Worm (Caenorhabditis elegans) whole organism, late embryonic: ENCODE measurements around the gene B0432.14.

Source experiments
- C08G9.2 ChIP-seq: sonication (generic microtip); optimal IDR thresholded peaks from 2 replicates; lab custom pipeline; 2016; ENCODE audit warnings: mild to moderate bottlenecking, missing genetic modification characterization, moderate library complexity, missing compliant biosample characterization
- K02D7.2 ChIP-seq: sonication (generic microtip); optimal IDR thresholded peaks from 2 replicates; lab custom pipeline; 2017; ENCODE audit warnings: mild to moderate bottlenecking, missing genetic modification characterization, missing compliant biosample characterization
- K09A11.1 ChIP-seq: sonication (generic microtip); optimal IDR thresholded peaks from 2 replicates; lab custom pipeline; 2017; ENCODE audit warnings: antibody characterized with exemption, mild to moderate bottlenecking, missing genetic modification characterization, missing compliant biosample characterization; ENCODE audit not compliant: insufficient read depth
- T23F11.4 ChIP-seq: fragments of 200-800 bp; sonication (Bioruptor generic); optimal IDR thresholded peaks from 2 replicates; lab custom pipeline; 2018; ENCODE audit warnings: mild to moderate bottlenecking, missing genetic modification characterization, missing compliant biosample characterization
- ahr-1 ChIP-seq: sonication (generic microtip); optimal IDR thresholded peaks from 2 replicates; lab custom pipeline; 2016; ENCODE audit warnings: missing genetic modification characterization, missing compliant biosample characterization
- ama-1 ChIP-seq: fragments of 150-350 bp; optimal IDR thresholded peaks from 2 replicates; lab custom pipeline; 2014
- ceh-18 ChIP-seq: sonication (generic microtip); optimal IDR thresholded peaks from 2 replicates; lab custom pipeline; 2016; ENCODE audit warnings: missing genetic modification characterization, missing compliant biosample characterization
- ceh-19 ChIP-seq: fragments of 200-800 bp; sonication (Bioruptor generic); optimal IDR thresholded peaks from 2 replicates; lab custom pipeline; 2018; ENCODE audit warnings: mild to moderate bottlenecking, missing genetic modification characterization, missing compliant biosample characterization
- ceh-22 ChIP-seq: sonication (generic microtip); optimal IDR thresholded peaks from 2 replicates; lab custom pipeline; 2017; ENCODE audit warnings: missing biosample characterization, missing genetic modification characterization
- ceh-24 ChIP-seq: sonication (generic microtip); optimal IDR thresholded peaks from 2 replicates; lab custom pipeline; 2016; ENCODE audit warnings: mild to moderate bottlenecking, missing genetic modification characterization, missing compliant biosample characterization
- ceh-45 ChIP-seq: fragments of 200-800 bp; sonication (Bioruptor generic); IDR thresholded peaks from 2 replicates; pipeline ENCODE4 v1.3.6; 2022; ENCODE audit warnings: missing genetic modification reagents, missing genetic modification characterization, missing compliant biosample characterization
- ceh-6 ChIP-seq: fragments of 200-800 bp; sonication (Bioruptor generic); optimal IDR thresholded peaks from 2 replicates; lab custom pipeline; 2018; ENCODE audit warnings: mild to moderate bottlenecking, missing genetic modification characterization, missing compliant biosample characterization
- ceh-9 ChIP-seq: sonication (generic microtip); optimal IDR thresholded peaks from 2 replicates; lab custom pipeline; 2016; ENCODE audit warnings: mild to moderate bottlenecking, missing genetic modification characterization, inconsistent platforms, missing compliant biosample characterization
- che-1 ChIP-seq: sonication (generic microtip); optimal IDR thresholded peaks from 2 replicates; lab custom pipeline; 2016; ENCODE audit warnings: mild to moderate bottlenecking, missing genetic modification characterization, missing compliant biosample characterization
- elt-2 ChIP-seq: sonication (generic microtip); optimal IDR thresholded peaks from 2 replicates; lab custom pipeline; 2016; ENCODE audit warnings: missing genetic modification reagents, missing genetic modification characterization, missing compliant biosample characterization
- eyg-1 ChIP-seq: sonication (generic microtip); optimal IDR thresholded peaks from 2 replicates; lab custom pipeline; 2016; ENCODE audit warnings: missing genotype, missing genetic modification characterization, missing compliant biosample characterization
- fax-1 ChIP-seq: sonication (generic microtip); optimal IDR thresholded peaks from 2 replicates; lab custom pipeline; 2016; ENCODE audit warnings: missing genotype, missing genetic modification characterization, missing compliant biosample characterization
- fkh-10 ChIP-seq: fragments of 150-350 bp; optimal IDR thresholded peaks from 2 replicates; lab custom pipeline; 2014; ENCODE audit warnings: missing biosample characterization, missing genetic modification reagents, missing genetic modification characterization
- fkh-6 ChIP-seq: sonication (generic microtip); optimal IDR thresholded peaks from 2 replicates; lab custom pipeline; 2016; ENCODE audit warnings: missing genetic modification characterization, missing compliant biosample characterization
- hlh-13 ChIP-seq: fragments of 200-800 bp; sonication (Bioruptor generic); optimal IDR thresholded peaks from 2 replicates; lab custom pipeline; 2018; ENCODE audit warnings: mild to moderate bottlenecking, missing genetic modification characterization, missing compliant biosample characterization
- hlh-30 ChIP-seq: sonication (generic microtip); optimal IDR thresholded peaks from 2 replicates; lab custom pipeline; 2017; ENCODE audit warnings: antibody characterized with exemption, missing genetic modification characterization, missing compliant biosample characterization; ENCODE audit not compliant: insufficient read depth
- hlh-6 ChIP-seq: sonication (generic microtip); optimal IDR thresholded peaks from 2 replicates; lab custom pipeline; 2016; ENCODE audit warnings: missing genotype, missing genetic modification characterization, missing compliant biosample characterization
- hlh-8 ChIP-seq: sonication (generic microtip); optimal IDR thresholded peaks from 2 replicates; lab custom pipeline; 2016; ENCODE audit warnings: missing genotype, missing genetic modification characterization, missing compliant biosample characterization
- lin-11 ChIP-seq: fragments of 200-800 bp; sonication (Bioruptor generic); optimal IDR thresholded peaks from 2 replicates; lab custom pipeline; 2018; ENCODE audit warnings: mild to moderate bottlenecking, missing genetic modification characterization, missing compliant biosample characterization
- mec-3 ChIP-seq: sonication (generic microtip); optimal IDR thresholded peaks from 2 replicates; lab custom pipeline; 2016; ENCODE audit warnings: borderline replicate concordance, missing genetic modification characterization, missing compliant biosample characterization
- nfya-1 ChIP-seq: sonication (generic microtip); optimal IDR thresholded peaks from 2 replicates; lab custom pipeline; 2017; ENCODE audit warnings: missing genetic modification characterization, mild to moderate bottlenecking, missing compliant biosample characterization, antibody characterized with exemption, moderate library complexity
- nhr-232 ChIP-seq: sonication (generic microtip); optimal IDR thresholded peaks from 2 replicates; lab custom pipeline; 2016; ENCODE audit warnings: missing genetic modification characterization, missing compliant biosample characterization
- pat-9 ChIP-seq: fragments of 200-800 bp; sonication (Bioruptor generic); optimal IDR thresholded peaks from 2 replicates; lab custom pipeline; 2018; ENCODE audit warnings: mild to moderate bottlenecking, missing genetic modification characterization, moderate library complexity, missing compliant biosample characterization
- pax-1 ChIP-seq: fragments of 150-350 bp; optimal IDR thresholded peaks from 2 replicates; lab custom pipeline; 2014; ENCODE audit warnings: missing biosample characterization, missing genetic modification characterization
- pha-2 ChIP-seq: sonication (generic microtip); optimal IDR thresholded peaks from 2 replicates; lab custom pipeline; 2017; ENCODE audit warnings: mild to moderate bottlenecking, missing genetic modification characterization, missing compliant biosample characterization
- pha-4 ChIP-seq: fragments of 150-350 bp; optimal IDR thresholded peaks from 2 replicates; lab custom pipeline; 2018; ENCODE audit warnings: missing biosample characterization, missing genetic modification reagents, missing genetic modification characterization
- pqm-1 ChIP-seq: sonication (generic microtip); optimal IDR thresholded peaks from 2 replicates; lab custom pipeline; 2016; ENCODE audit warnings: missing genetic modification characterization, missing compliant biosample characterization
- ref-2 ChIP-seq: sonication (generic microtip); optimal IDR thresholded peaks from 2 replicates; lab custom pipeline; 2016; ENCODE audit warnings: missing genetic modification characterization, missing compliant biosample characterization
- rnt-1 ChIP-seq: sonication (generic microtip); optimal IDR thresholded peaks from 2 replicates; lab custom pipeline; 2016; ENCODE audit warnings: missing genetic modification characterization, missing compliant biosample characterization
- sdc-2 ChIP-seq: sonication (generic microtip); optimal IDR thresholded peaks from 2 replicates; lab custom pipeline; 2016; ENCODE audit warnings: missing genotype, missing genetic modification characterization, missing compliant biosample characterization
- sox-4 ChIP-seq: sonication (generic microtip); optimal IDR thresholded peaks from 2 replicates; lab custom pipeline; 2017; ENCODE audit warnings: mild to moderate bottlenecking, missing genetic modification characterization, inconsistent platforms, missing compliant biosample characterization
- tbx-2 ChIP-seq: sonication (generic microtip); optimal IDR thresholded peaks from 2 replicates; lab custom pipeline; 2016; ENCODE audit warnings: missing genetic modification characterization, missing compliant biosample characterization
- unc-42 ChIP-seq: sonication (generic microtip); optimal IDR thresholded peaks from 2 replicates; lab custom pipeline; 2016; ENCODE audit warnings: missing genotype, missing genetic modification characterization, missing compliant biosample characterization
- unc-55 ChIP-seq: sonication (generic microtip); optimal IDR thresholded peaks from 2 replicates; lab custom pipeline; 2017; ENCODE audit warnings: missing biosample characterization, missing genetic modification reagents, missing genetic modification characterization
- unc-86 ChIP-seq: sonication (generic microtip); optimal IDR thresholded peaks from 2 replicates; lab custom pipeline; 2016; ENCODE audit warnings: missing genetic modification characterization, missing compliant biosample characterization
- zip-5 ChIP-seq: sonication (generic microtip); optimal IDR thresholded peaks from 2 replicates; lab custom pipeline; 2016; ENCODE audit warnings: missing genetic modification characterization, missing compliant biosample characterization
- ztf-16 ChIP-seq: sonication (generic microtip); optimal IDR thresholded peaks from 2 replicates; lab custom pipeline; 2017; ENCODE audit warnings: missing genetic modification characterization, missing compliant biosample characterization

The B0432.14 gene

DNA sequence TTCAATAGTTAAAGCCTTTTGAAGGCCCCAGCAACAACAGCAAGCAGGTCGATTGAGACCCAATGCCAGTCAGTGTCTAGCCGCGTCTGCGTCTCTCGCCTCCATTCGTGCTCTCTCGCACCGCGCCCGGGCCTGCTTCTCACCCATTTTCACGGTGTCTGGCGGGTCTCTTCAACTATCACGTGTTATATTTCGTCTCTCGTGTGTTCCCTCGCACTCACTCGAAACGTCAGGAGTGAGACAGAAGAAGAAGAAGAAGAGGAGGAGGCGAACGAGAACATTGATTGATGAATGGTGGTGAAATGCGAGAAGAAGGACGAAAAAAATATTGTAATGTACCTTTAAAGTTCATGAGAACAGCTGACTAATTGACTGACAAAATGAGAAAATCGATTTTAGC, 42.9 kb upstream of the B0432.14 start (continued):
- peak; percentile 18 for TF ChIP-seq sdc-2
- TF ChIP-seq unc-55 (GFP tag; lab: Kevin White, UChicago) = peak; percentile 83
- no peak for TF ChIP-seq pax-1 (tag; lab: Kevin White, UChicago)
- peak; percentile 67 for TF ChIP-seq nfya-1
- no peak for TF ChIP-seq pha-2 (tag; lab: Kevin White, UChicago)
- TF ChIP-seq rnt-1 (tag; lab: Kevin White, UChicago) = peak; percentile 41
- TF ChIP-seq T23F11.4 = no peak

DNA sequence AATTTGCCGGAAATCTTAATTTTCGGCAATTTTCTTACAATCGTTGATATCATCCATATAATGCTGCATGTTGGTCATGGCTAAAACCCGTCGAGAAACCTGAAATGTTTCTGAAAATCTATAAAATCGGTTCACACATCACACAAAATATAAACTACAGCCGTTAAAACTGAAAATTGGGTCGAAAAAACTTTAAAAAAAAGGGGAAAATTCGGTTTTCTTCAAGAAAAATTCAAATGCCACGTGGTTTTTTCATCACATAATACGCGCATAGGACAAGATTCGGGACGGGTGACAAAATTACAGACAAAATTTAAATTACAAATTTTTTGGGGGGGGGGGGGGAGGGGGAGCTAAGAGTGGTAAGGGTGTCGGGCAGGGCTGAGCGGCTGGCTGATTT, 31.5 kb upstream of the B0432.14 start, which contains the start of gene Y43H11AL.1:
Y43H11AL.1 (minus strand) TSS at position 101 of the 400 bp plus-strand sequence.
- TF ChIP-seq mec-3 (tag; lab: Kevin White, UChicago) = no peak
- TF ChIP-seq ceh-45 = no peak
- no peak for TF ChIP-seq pqm-1 (tag; lab: Kevin White, UChicago)
- no peak for TF ChIP-seq ref-2 (tag; lab: Kevin White, UChicago)
- TF ChIP-seq K02D7.2 (tag; lab: Kevin White, UChicago) = no peak
- no peak for TF ChIP-seq eyg-1 (tag; lab: Kevin White, UChicago)
- no peak for TF ChIP-seq unc-42 (tag; lab: Kevin White, UChicago)
- no peak for TF ChIP-seq K09A11.1 (tag; lab: Kevin White, UChicago)
- TF ChIP-seq fkh-10 = no peak

DNA sequence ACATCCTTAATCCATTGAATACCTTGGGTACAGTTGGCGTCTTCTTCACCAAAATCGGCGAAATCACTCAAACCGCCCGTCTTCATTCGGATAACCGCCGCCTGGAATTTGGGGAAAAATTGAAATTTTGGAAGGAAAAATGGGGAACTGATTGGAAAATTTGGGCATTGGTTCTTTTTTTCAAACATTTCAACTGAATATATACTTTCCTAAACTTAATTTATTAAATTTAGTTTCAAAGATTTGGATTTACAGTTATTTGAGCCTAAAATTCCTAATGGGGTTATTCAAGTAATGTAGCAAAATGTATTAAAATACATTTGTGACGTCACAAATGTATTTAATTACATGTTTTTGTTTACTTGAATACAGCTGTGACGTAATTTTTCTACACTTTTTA, 26.4 kb upstream of the B0432.14 start, which contains the start of gene laat-1:
laat-1 (minus strand) TSS at position 101 of the 400 bp plus-strand sequence.
- no peak for TF ChIP-seq ceh-24 (tag; lab: Kevin White, UChicago)
- TF ChIP-seq fax-1 = no peak
- TF ChIP-seq K09A11.1 (tag; lab: Kevin White, UChicago) = no peak
- TF ChIP-seq unc-42 (tag; lab: Kevin White, UChicago) = no peak
- no peak for TF ChIP-seq C08G9.2
- TF ChIP-seq ceh-22 (tag; lab: Kevin White, UChicago) = no peak
- no peak for TF ChIP-seq ceh-6 (GFP tag; lab: Kevin White, UChicago)
- no peak for TF ChIP-seq ceh-18
- no peak for TF ChIP-seq sox-4 (tag; lab: Kevin White, UChicago)
- no peak for TF ChIP-seq lin-11 (tag; lab: Kevin White, UChicago)
- TF ChIP-seq nfya-1 = no peak
- TF ChIP-seq pha-4 = no peak
- TF ChIP-seq nhr-232 (tag; lab: Kevin White, UChicago) = no peak
- no peak for TF ChIP-seq zip-5

DNA sequence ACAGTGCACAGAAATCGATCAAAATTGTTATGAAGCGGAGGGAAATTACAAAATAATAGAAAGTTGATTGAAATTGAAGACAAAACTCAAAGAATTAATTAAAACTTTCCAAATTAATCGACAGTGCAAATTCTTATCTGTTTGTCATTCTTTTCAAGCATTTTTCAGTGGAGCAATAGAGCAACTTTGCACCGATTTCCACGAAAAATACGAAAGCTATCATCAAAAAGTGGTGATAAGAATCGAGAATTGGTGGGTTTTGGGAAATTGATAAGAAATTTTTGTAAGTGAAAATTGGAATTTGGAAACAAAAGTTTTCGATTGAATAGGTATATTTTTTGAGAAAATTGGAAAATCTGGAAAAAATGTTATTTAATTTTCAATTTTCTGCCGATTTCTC, 24.1 kb upstream of the B0432.14 start:
- TF ChIP-seq C08G9.2 (no peak), pqm-1 (tag; lab: Kevin White, UChicago) (peak; percentile 24), elt-2 (tag; lab: Kevin White, UChicago) (peak; percentile 83)

DNA sequence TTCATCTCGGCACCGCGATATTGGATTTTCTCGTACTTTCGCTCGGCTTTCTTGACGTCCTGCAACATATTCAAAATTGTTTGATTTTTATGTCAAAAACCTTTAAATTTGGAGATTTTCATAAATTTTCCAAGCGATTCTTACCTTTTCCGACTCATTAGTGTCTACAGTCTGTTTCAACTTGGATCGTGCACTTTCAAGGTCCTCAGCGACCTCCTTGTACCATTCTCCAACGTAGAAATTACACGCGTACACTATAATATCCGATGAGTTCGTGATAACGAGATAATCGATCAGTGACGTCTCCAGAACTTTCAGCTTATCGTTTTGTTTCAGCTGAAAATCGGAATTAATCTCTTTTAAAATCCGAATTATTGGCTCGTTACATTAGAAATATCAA, 16.4 kb upstream of the B0432.14 start:
- TF ChIP-seq pat-9 = no peak
- no peak for TF ChIP-seq mec-3 (tag; lab: Kevin White, UChicago)
- no peak for TF ChIP-seq hlh-6
- no peak for TF ChIP-seq ceh-18
- no peak for TF ChIP-seq hlh-8 (tag; lab: Kevin White, UChicago)
- no peak for TF ChIP-seq sox-4 (tag; lab: Kevin White, UChicago)

DNA sequence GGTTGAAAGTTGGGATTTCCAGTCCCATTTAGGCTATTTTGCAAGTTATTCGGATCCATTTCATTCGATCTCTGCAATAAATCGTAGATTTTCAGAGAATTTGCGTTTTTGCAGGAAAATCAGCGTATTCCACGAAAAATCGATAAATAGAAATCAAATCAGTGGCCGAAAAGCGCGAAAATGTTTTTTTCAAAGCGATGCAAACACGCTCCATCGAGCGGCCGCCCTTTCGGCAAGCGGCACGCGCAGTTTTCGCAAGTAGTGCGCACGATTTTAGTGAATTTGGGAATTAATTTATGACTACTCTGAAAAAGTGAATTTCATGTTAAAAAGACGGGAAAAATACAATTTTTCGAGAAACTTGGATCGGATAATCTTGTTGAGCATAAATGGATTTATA, 9.0 kb upstream of the B0432.14 start:
- TF ChIP-seq pqm-1 (tag; lab: Kevin White, UChicago) = peak; percentile 92
- TF ChIP-seq zip-5 = peak; percentile 63
- TF ChIP-seq fax-1 = peak; percentile 79
- TF ChIP-seq ceh-19 (GFP tag; lab: Kevin White, UChicago) = peak; percentile 74
- TF ChIP-seq ztf-16 (tag; lab: Kevin White, UChicago) = peak; percentile 79
- TF ChIP-seq ama-1 = no peak
- peak; percentile 10 for TF ChIP-seq hlh-30 (tag; lab: Kevin White, UChicago)
- TF ChIP-seq ahr-1 (tag; lab: Kevin White, UChicago) = peak; percentile 57
- peak; percentile 53 for TF ChIP-seq fkh-6 (tag; lab: Kevin White, UChicago)
- peak; percentile 48 for TF ChIP-seq pax-1 (tag; lab: Kevin White, UChicago)
- TF ChIP-seq unc-86 = peak; percentile 83
- TF ChIP-seq ceh-9 (tag; lab: Kevin White, UChicago) = no peak
- peak; percentile 93 for TF ChIP-seq tbx-2 (tag; lab: Kevin White, UChicago)
- TF ChIP-seq eyg-1 (tag; lab: Kevin White, UChicago) = peak; percentile 76
- TF ChIP-seq ref-2 (tag; lab: Kevin White, UChicago) = peak; percentile 90
- peak; percentile 65 for TF ChIP-seq sdc-2
- peak; percentile 55 for TF ChIP-seq che-1
- 0 out of 2 replicates have a peak, but pooled peaks have one; percentile 45 for TF ChIP-seq ceh-45
- TF ChIP-seq sox-4 (tag; lab: Kevin White, UChicago) = peak; percentile 61
- TF ChIP-seq hlh-13 = peak; percentile 25
